Fruit fly (Drosophila melanogaster) whole organism, embryonic: ENCODE data around the gene CG34417.

Experiments used
- Adf1 ChIP-seq: fragments of 200-800 bp; sonication (Bioruptor generic); IDR thresholded peaks from 2 replicates; pipeline ENCODE4 v1.3.6; 2022; ENCODE audit warnings: missing biosample characterization, missing genetic modification characterization
- Atf3 ChIP-seq: fragments of 200-800 bp; sonication (Bioruptor generic); optimal IDR thresholded peaks from 3 replicates; lab custom pipeline; 2016; ENCODE audit warnings: missing biosample characterization, missing genetic modification characterization
- CG11085 ChIP-seq: fragments of 200-800 bp; sonication (Bioruptor generic); IDR thresholded peaks from 2 replicates; pipeline ENCODE4 v1.3.6; 2022; ENCODE audit warnings: missing biosample characterization, missing genetic modification characterization
- CG11560 ChIP-seq: fragments of 200-800 bp; sonication (Bioruptor generic); IDR thresholded peaks from 3 replicates; pipeline ENCODE4 v1.3.6; 2022; ENCODE audit warnings: missing biosample characterization, missing genetic modification characterization
- CG14710 ChIP-seq: fragments of 200-800 bp; sonication (Bioruptor generic); optimal IDR thresholded peaks from 3 replicates; lab custom pipeline; 2019; ENCODE audit warnings: missing biosample characterization, mild to moderate bottlenecking, missing genetic modification characterization, moderate library complexity
- CG14860 ChIP-seq: fragments of 200-800 bp; sonication (Bioruptor generic); IDR thresholded peaks from 3 replicates; pipeline ENCODE4 v1.3.6; 2022; ENCODE audit warnings: missing biosample characterization, missing genetic modification characterization; ENCODE audit not compliant: partially characterized antibody
- CG15073 ChIP-seq: fragments of 200-800 bp; sonication (Bioruptor generic); optimal IDR thresholded peaks from 2 replicates; lab custom pipeline; 2016; ENCODE audit warnings: missing biosample characterization, missing genetic modification characterization
- CG15601 ChIP-seq: fragments of 200-800 bp; sonication (Bioruptor generic); optimal IDR thresholded peaks from 3 replicates; lab custom pipeline; 2019; ENCODE audit warnings: missing biosample characterization, mild to moderate bottlenecking, missing genetic modification characterization, moderate library complexity
- CG16813 ChIP-seq: fragments of 200-800 bp; sonication (Bioruptor generic); IDR thresholded peaks from 3 replicates; pipeline ENCODE4 v1.3.6; 2022; ENCODE audit warnings: missing biosample characterization, missing genetic modification characterization; ENCODE audit not compliant: partially characterized antibody
- CG17186 ChIP-seq: fragments of 200-800 bp; sonication (Bioruptor generic); optimal IDR thresholded peaks from 3 replicates; lab custom pipeline; 2017; ENCODE audit warnings: missing biosample characterization, missing genetic modification reagents, missing genetic modification characterization
- CG18262 ChIP-seq: fragments of 200-800 bp; optimal IDR thresholded peaks from 3 replicates; lab custom pipeline; 2019; ENCODE audit warnings: missing biosample characterization, mild to moderate bottlenecking, missing genetic modification characterization, moderate library complexity
- CG31388 ChIP-seq: fragments of 200-800 bp; sonication (Bioruptor generic); optimal IDR thresholded peaks from 2 replicates; lab custom pipeline; 2016; ENCODE audit warnings: missing biosample characterization, missing genetic modification characterization
- CG3281 ChIP-seq: fragments of 200-800 bp; sonication (Bioruptor generic); optimal IDR thresholded peaks from 3 replicates; lab custom pipeline; 2017; ENCODE audit warnings: missing biosample characterization, mild to moderate bottlenecking, missing genetic modification characterization
- CG34376 ChIP-seq: fragments of 200-800 bp; sonication (Bioruptor generic); optimal IDR thresholded peaks from 2 replicates; lab custom pipeline; 2018; ENCODE audit warnings: missing biosample characterization, mild to moderate bottlenecking, missing genetic modification characterization
- CG3726 ChIP-seq: fragments of 200-800 bp; sonication (Bioruptor generic); IDR thresholded peaks from 3 replicates; pipeline ENCODE4, ENCODE4 v1.3.6; 2022; ENCODE audit warnings: missing biosample characterization, missing genetic modification characterization
- CG4282 ChIP-seq: fragments of 200-800 bp; sonication (Bioruptor generic); optimal IDR thresholded peaks from 2 replicates; lab custom pipeline; 2016; ENCODE audit warnings: missing biosample characterization, missing genetic modification characterization
- CG4424 ChIP-seq: fragments of 200-800 bp; sonication (Bioruptor generic); optimal IDR thresholded peaks from 3 replicates; lab custom pipeline; 2016; ENCODE audit warnings: missing biosample characterization, missing genetic modification characterization
- CG4730 ChIP-seq: fragments of 200-800 bp; sonication (Bioruptor generic); IDR thresholded peaks from 2 replicates; pipeline ENCODE4 v1.3.6; 2022; ENCODE audit warnings: missing biosample characterization, missing genetic modification characterization
- CG4854 ChIP-seq: fragments of 200-800 bp; sonication (Bioruptor generic); optimal IDR thresholded peaks from 2 replicates; lab custom pipeline; 2016; ENCODE audit warnings: missing biosample characterization, missing genetic modification characterization, inconsistent platforms
- CG6689 ChIP-seq: fragments of 200-800 bp; sonication (Bioruptor generic); IDR thresholded peaks from 2 replicates; pipeline ENCODE4 v1.3.6; 2022; ENCODE audit warnings: missing biosample characterization, missing genetic modification characterization
- CG7786 ChIP-seq: fragments of 200-800 bp; sonication (Bioruptor generic); optimal IDR thresholded peaks from 2 replicates; lab custom pipeline; 2016; ENCODE audit warnings: missing biosample characterization, missing genetic modification characterization
- CG9215 ChIP-seq: fragments of 200-800 bp; sonication (Bioruptor generic); IDR thresholded peaks from 2 replicates; pipeline ENCODE4 v1.3.6; 2022; ENCODE audit warnings: missing biosample characterization, missing genetic modification characterization
- CG9727 ChIP-seq: fragments of 200-800 bp; sonication (Bioruptor generic); optimal IDR thresholded peaks from 3 replicates; lab custom pipeline; 2017; ENCODE audit warnings: missing biosample characterization, mild to moderate bottlenecking, missing genetic modification characterization
- CHES-1-like ChIP-seq: fragments of 200-800 bp; sonication (Bioruptor generic); optimal IDR thresholded peaks from 2 replicates; lab custom pipeline; 2016; ENCODE audit warnings: missing biosample characterization, missing genetic modification characterization
- Dip2 ChIP-seq: fragments of 200-800 bp; sonication (Bioruptor generic); IDR thresholded peaks from 2 replicates; pipeline ENCODE4 v1.3.6; 2022; ENCODE audit warnings: missing biosample characterization, missing genetic modification characterization
- Dll ChIP-seq: fragments of 200-800 bp; sonication (Bioruptor generic); IDR thresholded peaks from 4 replicates; pipeline ENCODE4 v1.3.6; 2022; ENCODE audit warnings: missing biosample characterization, missing genetic modification characterization; ENCODE audit not compliant: partially characterized antibody
- E2f2 ChIP-seq: fragments of 200-800 bp; sonication (Bioruptor generic); IDR thresholded peaks from 2 replicates; pipeline ENCODE4 v1.3.6; 2022; ENCODE audit warnings: missing biosample characterization, missing genetic modification characterization
- ERR ChIP-seq: fragments of 200-800 bp; sonication (Bioruptor generic); optimal IDR thresholded peaks from 2 replicates; lab custom pipeline; 2016; ENCODE audit warnings: missing biosample characterization, missing genetic modification characterization
- Ets97D ChIP-seq: fragments of 200-800 bp; sonication (Bioruptor generic); optimal IDR thresholded peaks from 3 replicates; lab custom pipeline; 2016; ENCODE audit warnings: missing biosample characterization, missing genetic modification characterization
- H2.0 ChIP-seq: fragments of 200-800 bp; sonication (Bioruptor generic); IDR thresholded peaks from 2 replicates; pipeline ENCODE4 v1.3.6; 2022; ENCODE audit warnings: missing biosample characterization, missing genetic modification characterization
- HLH4C ChIP-seq: fragments of 200-800 bp; sonication (Bioruptor generic); IDR thresholded peaks from 3 replicates; pipeline ENCODE4 v1.3.6; 2022; ENCODE audit warnings: missing biosample characterization, missing genetic modification characterization; ENCODE audit not compliant: partially characterized antibody
- Hey ChIP-seq: fragments of 200-800 bp; sonication (Bioruptor generic); optimal IDR thresholded peaks from 3 replicates; lab custom pipeline; 2018; ENCODE audit warnings: missing biosample characterization, mild to moderate bottlenecking, missing genetic modification characterization
- Med ChIP-seq: fragments of 200-800 bp; sonication (Bioruptor generic); peaks from one replicate; lab custom pipeline; 2016; ENCODE audit warnings: missing biosample characterization, missing genetic modification characterization, mild to moderate bottlenecking, inconsistent platforms, moderate library complexity
- NK7.1 ChIP-seq: fragments of 200-800 bp; sonication (Bioruptor generic); optimal IDR thresholded peaks from 3 replicates; lab custom pipeline; 2016; ENCODE audit warnings: missing biosample characterization, missing genetic modification characterization
- Sox100B ChIP-seq: fragments of 200-800 bp; sonication (Bioruptor generic); optimal IDR thresholded peaks from 3 replicates; lab custom pipeline; 2018; ENCODE audit warnings: missing biosample characterization, mild to moderate bottlenecking, missing genetic modification characterization
- az2 ChIP-seq: fragments of 200-800 bp; sonication (Bioruptor generic); optimal IDR thresholded peaks from 3 replicates; lab custom pipeline; 2016; ENCODE audit warnings: missing biosample characterization, missing genetic modification characterization
- eve ChIP-seq, 2 experiments: fragments of >200 bp; optimal IDR thresholded peaks; 2 replicates each; lab custom pipeline; 2017; ENCODE audit warnings: missing biosample characterization in 2 of 2, missing genetic modification characterization in 2 of 2
- ftz-f1 ChIP-seq: fragments of 200-800 bp; sonication (Bioruptor generic); optimal IDR thresholded peaks from 2 replicates; lab custom pipeline; 2016; ENCODE audit warnings: missing biosample characterization, missing genetic modification characterization
- gsb-n ChIP-seq: fragments of 200-800 bp; sonication (Bioruptor generic); optimal IDR thresholded peaks from 3 replicates; lab custom pipeline; 2018; ENCODE audit warnings: missing biosample characterization, mild to moderate bottlenecking, missing genetic modification characterization
- hbn ChIP-seq: fragments of 200-800 bp; sonication (Bioruptor generic); IDR thresholded peaks from 2 replicates; pipeline ENCODE4 v1.3.6; 2022; ENCODE audit warnings: missing biosample characterization, missing genetic modification characterization; ENCODE audit not compliant: partially characterized antibody
- inv ChIP-seq: fragments of 200-800 bp; sonication (Bioruptor generic); IDR thresholded peaks from 2 replicates; pipeline ENCODE4 v1.3.6; 2022; ENCODE audit warnings: missing biosample characterization, missing genetic modification characterization; ENCODE audit not compliant: partially characterized antibody
- kay ChIP-seq: fragments of 200-800 bp; sonication (Bioruptor generic); optimal IDR thresholded peaks from 2 replicates; lab custom pipeline; 2016; ENCODE audit warnings: missing biosample characterization, missing genetic modification characterization
- lola ChIP-seq, 3 experiments: fragments of >200 bp in 2 of 3; fragments of 200-800 bp in 1 of 3; sonication (Bioruptor generic) in 1 of 3; optimal IDR thresholded peaks; 2 replicates each; lab custom pipeline; 2017 to 2019; ENCODE audit warnings: missing biosample characterization in 3 of 3, missing genetic modification characterization in 3 of 3, mild to moderate bottlenecking in 1 of 3, moderate library complexity in 1 of 3
- mld ChIP-seq: fragments of 200-800 bp; sonication (Bioruptor generic); IDR thresholded peaks from 3 replicates; pipeline ENCODE4 v1.3.6; 2022; ENCODE audit warnings: missing biosample characterization, missing genetic modification characterization; ENCODE audit not compliant: partially characterized antibody
- pb ChIP-seq: fragments of 200-800 bp; sonication (Bioruptor generic); optimal IDR thresholded peaks from 3 replicates; lab custom pipeline; 2016; ENCODE audit warnings: missing biosample characterization, missing genetic modification characterization
- repo ChIP-seq: fragments of 200-800 bp; sonication (Bioruptor generic); optimal IDR thresholded peaks from 2 replicates; lab custom pipeline; 2016; ENCODE audit warnings: missing biosample characterization, missing genetic modification characterization
- sima ChIP-seq: fragments of 200-800 bp; sonication (Bioruptor generic); optimal IDR thresholded peaks from 2 replicates; lab custom pipeline; 2016; ENCODE audit warnings: missing biosample characterization, missing genetic modification characterization
- so ChIP-seq: fragments of 200-800 bp; sonication (Bioruptor generic); IDR thresholded peaks from 3 replicates; pipeline ENCODE4 v1.3.6; 2022; ENCODE audit warnings: missing biosample characterization, missing genetic modification characterization
- stwl ChIP-seq: fragments of 200-800 bp; sonication (Bioruptor generic); optimal IDR thresholded peaks from 3 replicates; lab custom pipeline; 2018; ENCODE audit warnings: missing biosample characterization, mild to moderate bottlenecking, missing genetic modification characterization, moderate library complexity
- tup ChIP-seq: fragments of 200-800 bp; sonication (Bioruptor generic); optimal IDR thresholded peaks from 2 replicates; lab custom pipeline; 2016; ENCODE audit warnings: missing biosample characterization, mild to moderate bottlenecking, missing genetic modification characterization, moderate library complexity
- yki ChIP-seq: fragments of >200 bp; optimal IDR thresholded peaks from 3 replicates; lab custom pipeline; 2018
- zfh2 ChIP-seq: fragments of 200-800 bp; sonication (Bioruptor generic); optimal IDR thresholded peaks from 2 replicates; lab custom pipeline; 2016; ENCODE audit warnings: missing biosample characterization, missing genetic modification characterization

The CG34417 gene

DNA sequence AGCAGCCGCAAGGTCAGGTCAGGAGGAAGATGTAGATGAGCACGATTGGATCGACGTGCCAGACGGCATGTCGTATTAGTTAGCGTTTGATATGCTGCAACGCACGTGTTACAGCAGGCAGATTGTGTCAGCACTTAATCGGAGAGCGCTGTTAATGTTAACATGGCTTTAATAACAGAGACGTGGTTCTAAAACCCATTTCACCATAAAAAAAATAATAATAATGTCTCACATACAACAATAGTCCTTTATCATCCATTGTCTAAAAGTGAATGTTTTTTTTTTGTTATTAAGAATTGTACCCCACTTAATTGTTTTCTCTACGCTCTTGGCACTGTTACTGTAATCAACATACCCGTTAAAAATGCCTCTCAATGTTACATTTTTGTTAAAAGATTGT lies 58.7 kb downstream of the CG34417 start (continued):
- TF ChIP-seq CG16813 (GFP tag; lab: Robert Waterston, UW) (no peak), mld (GFP tag; lab: Robert Waterston, UW) (no peak), CG17186 (GFP tag; lab: Kevin White, UChicago) (peak; percentile 36), hbn (no peak), CG15601 (tag; lab: Kevin White, UChicago) (no peak), gsb-n (tag; lab: Kevin White, UChicago) (no peak), CG3281 (GFP tag; lab: Kevin White, UChicago) (peak; percentile 88), so (peak; percentile 97), inv (GFP tag; lab: Robert Waterston, UW) (no peak), E2f2 (GFP tag; lab: Robert Waterston, UW) (peak; percentile 82), eve (GFP tag; optimal IDR thresholded peaks at IDR 0.05; lab: Kevin White, UChicago) (no peak), kay (GFP tag; lab: Kevin White, UChicago) (peak; percentile 79), ERR (GFP tag; lab: Kevin White, UChicago) (peak; percentile 89), CG9215 (GFP tag; lab: Robert Waterston, UW) (peak; percentile 95), sima (GFP tag; lab: Kevin White, UChicago) (peak; percentile 62), HLH4C (GFP tag; lab: Robert Waterston, UW) (no peak), ftz-f1 (GFP tag; lab: Kevin White, UChicago) (peak; percentile 62), CG34376 (peak; percentile 37), CG3726 (GFP tag; lab: Robert Waterston, UW) (peak; percentile 97), CG15073 (GFP tag; lab: Kevin White, UChicago) (no peak), H2.0 (GFP tag; lab: Robert Waterston, UW) (no peak), yki (no peak), CHES-1-like (GFP tag; lab: Kevin White, UChicago) (no peak), Hey (no peak), Adf1 (GFP tag; lab: Robert Waterston, UW) (peak; percentile 68), CG11085 (GFP tag; lab: Robert Waterston, UW) (peak; percentile 97), stwl (tag; lab: Kevin White, UChicago) (peak; percentile 67), CG31388 (peak; percentile 77), tup (GFP tag; lab: Kevin White, UChicago) (peak; percentile 85), NK7.1 (peak; percentile 83), Med (GFP tag; lab: Kevin White, UChicago) (peak; percentile 99), lola (GFP tag; optimal IDR thresholded peaks at IDR 0.05; lab: Kevin White, UChicago) (no peak), CG14710 (tag; lab: Kevin White, UChicago) (peak; percentile 77), Dll (GFP tag; lab: Robert Waterston, UW) (no peak), CG18262 (tag; lab: Kevin White, UChicago) (peak; percentile 81), CG4424 (peak; percentile 86), CG6689 (GFP tag; lab: Robert Waterston, UW) (peak; percentile 97), CG11560 (tag; lab: Robert Waterston, UW) (peak; percentile 88), az2 (GFP tag; lab: Kevin White, UChicago) (no peak), zfh2 (GFP tag; lab: Kevin White, UChicago) (no peak), CG7786 (GFP tag; lab: Kevin White, UChicago) (no peak), CG4730 (peak; percentile 97), Sox100B (GFP tag; lab: Kevin White, UChicago) (peak; percentile 72), Ets97D (GFP tag; lab: Kevin White, UChicago) (peak; percentile 70), pb (peak; percentile 66), CG9727 (GFP tag; lab: Kevin White, UChicago) (peak; percentile 90), CG4282 (GFP tag; lab: Kevin White, UChicago) (no peak), Atf3 (GFP tag; lab: Kevin White, UChicago) (no peak), Dip2 (GFP tag; lab: Robert Waterston, UW) (peak; percentile 59; the same call in 1 of the 2 replicates), repo (peak; percentile 78), CG4854 (GFP tag; lab: Kevin White, UChicago) (peak; percentile 82), CG14860 (GFP tag; lab: Robert Waterston, UW) (no peak)
